Worm (Caenorhabditis elegans) whole organism, young adult: ENCODE measurements around the gene K09G1.2.

ENCODE experiments used
- B0261.1 ChIP-seq: sonication (generic microtip); optimal IDR thresholded peaks from 2 replicates; lab custom pipeline; 2016; ENCODE audit warnings: mild to moderate bottlenecking, missing genetic modification characterization, moderate library complexity, missing compliant biosample characterization
- C06A6.2 ChIP-seq: fragments of 200-800 bp; sonication (Bioruptor generic); conservative IDR thresholded peaks from 2 replicates; pipeline ENCODE4 v1.3.6; 2022; ENCODE audit warnings: missing genetic modification characterization, missing compliant biosample characterization
- D2030.7 ChIP-seq: fragments of 200-800 bp; sonication (Bioruptor generic); IDR thresholded peaks from 2 replicates; pipeline ENCODE4 v1.3.6; 2022; ENCODE audit warnings: missing genetic modification reagents, missing genetic modification characterization, missing compliant biosample characterization
- F23B12.7 ChIP-seq: sonication (generic microtip); optimal IDR thresholded peaks from 2 replicates; lab custom pipeline; 2017; ENCODE audit warnings: missing genetic modification characterization, mild to moderate bottlenecking, missing compliant biosample characterization, antibody characterized with exemption, moderate library complexity; ENCODE audit not compliant: insufficient read depth
- F39B2.1 ChIP-seq: fragments of 200-800 bp; sonication (Bioruptor generic); IDR thresholded peaks from 2 replicates; pipeline ENCODE4 v1.3.6; 2022; ENCODE audit warnings: missing genetic modification reagents, missing genetic modification characterization, missing compliant biosample characterization
- F52B5.7 ChIP-seq: sonication (generic microtip); optimal IDR thresholded peaks from 2 replicates; lab custom pipeline; 2016; ENCODE audit warnings: mild to moderate bottlenecking, missing genetic modification characterization, missing compliant biosample characterization
- F57A8.1 ChIP-seq: fragments of 200-800 bp; sonication (Bioruptor generic); optimal IDR thresholded peaks from 2 replicates; lab custom pipeline; 2018; ENCODE audit warnings: mild to moderate bottlenecking, missing genetic modification characterization, moderate library complexity, missing compliant biosample characterization
- K12H6.12 ChIP-seq: fragments of 200-800 bp; sonication (Bioruptor generic); optimal IDR thresholded peaks from 2 replicates; lab custom pipeline; 2018; ENCODE audit warnings: mild to moderate bottlenecking, missing genetic modification characterization, missing compliant biosample characterization
- T07F8.4 ChIP-seq: sonication (generic microtip); optimal IDR thresholded peaks from 2 replicates; lab custom pipeline; 2016; ENCODE audit warnings: mild to moderate bottlenecking, missing genetic modification characterization, moderate library complexity, missing compliant biosample characterization
- Y53G8AR.9 ChIP-seq: fragments of 200-800 bp; sonication (Bioruptor generic); conservative IDR thresholded peaks from 2 replicates; pipeline ENCODE4 v1.3.6; 2022; ENCODE audit warnings: missing genetic modification reagents, missing genetic modification characterization, missing compliant biosample characterization
- Y79H2A.3 ChIP-seq: fragments of 200-800 bp; sonication (Bioruptor generic); conservative IDR thresholded peaks from 2 replicates; pipeline ENCODE4 v1.3.6; 2022; ENCODE audit warnings: missing genetic modification reagents, missing genetic modification characterization, missing compliant biosample characterization
- Y95B8A.8 ChIP-seq: fragments of 200-800 bp; sonication (Bioruptor generic); IDR thresholded peaks from 2 replicates; pipeline ENCODE4 v1.3.6; 2022; ENCODE audit warnings: missing genetic modification reagents, missing genetic modification characterization, missing compliant biosample characterization
- ama-1 ChIP-seq, 3 experiments: fragments of 150-350 bp in 1 of 3; sonication (generic microtip) in 2 of 3; optimal IDR thresholded peaks; 2 replicates each; lab custom pipeline; 2014 to 2018; ENCODE audit warnings: missing biosample characterization in 2 of 3, missing genetic modification characterization in 2 of 3, missing genetic modification reagents in 2 of 3
- attf-5 ChIP-seq: fragments of 200-800 bp; sonication (Bioruptor generic); optimal IDR thresholded peaks from 2 replicates; lab custom pipeline; 2018; ENCODE audit warnings: mild to moderate bottlenecking, missing genetic modification characterization, missing compliant biosample characterization
- attf-6 ChIP-seq: fragments of 200-800 bp; sonication (Bioruptor generic); IDR thresholded peaks from 2 replicates; pipeline ENCODE4 v1.3.6; 2022; ENCODE audit warnings: missing genetic modification reagents, missing genetic modification characterization, missing compliant biosample characterization
- bed-1 ChIP-seq: fragments of 200-800 bp; sonication (Bioruptor generic); IDR thresholded peaks from 2 replicates; pipeline ENCODE4 v1.3.6; 2022; ENCODE audit warnings: missing genetic modification reagents, missing genetic modification characterization, missing compliant biosample characterization
- ccch-3 ChIP-seq: fragments of 200-800 bp; sonication (Bioruptor generic); optimal IDR thresholded peaks from 2 replicates; lab custom pipeline; 2018; ENCODE audit warnings: mild to moderate bottlenecking, missing genetic modification characterization, missing compliant biosample characterization
- cebp-1 ChIP-seq, 2 experiments: fragments of 200-800 bp in 1 of 2; sonication (Bioruptor generic) in 1 of 2; sonication (generic microtip) in 1 of 2; IDR thresholded peaks in 1 of 2; optimal IDR thresholded peaks in 1 of 2; 2 replicates each; pipeline versions ENCODE4 v1.3.6 to Lab custom; 2017 to 2022; ENCODE audit warnings: missing compliant biosample characterization in 2 of 2, missing genetic modification characterization in 2 of 2, mild to moderate bottlenecking in 1 of 2, missing genetic modification reagents in 1 of 2, moderate library complexity in 1 of 2
- ceh-100 ChIP-seq: fragments of 200-800 bp; sonication (Bioruptor generic); IDR thresholded peaks from 2 replicates; pipeline ENCODE4 v1.3.6; 2022; ENCODE audit warnings: missing genetic modification reagents, missing genetic modification characterization, missing compliant biosample characterization
- ceh-40 ChIP-seq: fragments of 200-800 bp; sonication (Bioruptor generic); IDR thresholded peaks from 2 replicates; pipeline ENCODE4 v1.3.6; 2022; ENCODE audit warnings: missing genetic modification characterization, missing compliant biosample characterization
- ceh-79 ChIP-seq: sonication (generic microtip); optimal IDR thresholded peaks from 2 replicates; lab custom pipeline; 2017; ENCODE audit warnings: mild to moderate bottlenecking, missing genetic modification characterization, missing compliant biosample characterization
- chd-7 ChIP-seq: sonication (generic microtip); optimal IDR thresholded peaks from 2 replicates; lab custom pipeline; 2016; ENCODE audit warnings: mild to moderate bottlenecking, missing genetic modification characterization, moderate library complexity, missing compliant biosample characterization
- die-1 ChIP-seq: sonication (generic microtip); optimal IDR thresholded peaks from 2 replicates; lab custom pipeline; 2016; ENCODE audit warnings: missing genotype, mild to moderate bottlenecking, missing genetic modification characterization, missing compliant biosample characterization
- dox-1 ChIP-seq: fragments of 200-800 bp; sonication (Bioruptor generic); IDR thresholded peaks from 2 replicates; pipeline ENCODE4 v1.3.6; 2022; ENCODE audit warnings: missing genetic modification reagents, missing genetic modification characterization, missing compliant biosample characterization
- dpff-1 ChIP-seq: sonication (generic microtip); optimal IDR thresholded peaks from 2 replicates; lab custom pipeline; 2017; ENCODE audit warnings: mild to moderate bottlenecking, missing genetic modification characterization, missing compliant biosample characterization
- him-1 ChIP-seq: sonication (generic microtip); optimal IDR thresholded peaks from 2 replicates; lab custom pipeline; 2016; ENCODE audit warnings: missing genotype, missing genetic modification reagents, missing genetic modification characterization, missing compliant biosample characterization
- hmg-20 ChIP-seq: fragments of 200-800 bp; sonication (Bioruptor generic); IDR thresholded peaks from 2 replicates; pipeline ENCODE4 v1.3.6; 2022; ENCODE audit warnings: missing genetic modification reagents, missing genetic modification characterization, missing compliant biosample characterization
- hsf-1 ChIP-seq: fragments of 200-800 bp; sonication (Bioruptor generic); IDR thresholded peaks from 2 replicates; pipeline ENCODE4 v1.3.6; 2022; ENCODE audit warnings: missing genetic modification reagents, missing genetic modification characterization, missing compliant biosample characterization
- lin-35 ChIP-seq, 3 experiments: fragments of 150-350 bp in 2 of 3; sonication (generic microtip) in 1 of 3; optimal IDR thresholded peaks; 2 replicates each; lab custom pipeline; 2014 to 2018; ENCODE audit warnings: missing biosample characterization in 3 of 3, missing genetic modification characterization in 3 of 3, missing genetic modification reagents in 3 of 3
- lin-40 ChIP-seq: sonication (generic microtip); optimal IDR thresholded peaks from 2 replicates; lab custom pipeline; 2016; ENCODE audit warnings: missing genetic modification characterization, mild to moderate bottlenecking, missing compliant biosample characterization, missing genotype, missing genetic modification reagents
- lin-54 ChIP-seq: fragments of 200-800 bp; sonication (Bioruptor generic); optimal IDR thresholded peaks from 2 replicates; lab custom pipeline; 2018; ENCODE audit warnings: mild to moderate bottlenecking, missing genetic modification characterization, missing compliant biosample characterization
- madf-10 ChIP-seq: sonication (generic microtip); optimal IDR thresholded peaks from 2 replicates; lab custom pipeline; 2016; ENCODE audit warnings: mild to moderate bottlenecking, missing genetic modification characterization, missing compliant biosample characterization
- madf-8 ChIP-seq: fragments of 200-800 bp; sonication (Bioruptor generic); conservative IDR thresholded peaks from 2 replicates; pipeline ENCODE4 v1.3.6; 2022; ENCODE audit warnings: missing genetic modification reagents, missing genetic modification characterization, missing compliant biosample characterization
- mcd-1 ChIP-seq: fragments of 200-800 bp; sonication (Bioruptor generic); IDR thresholded peaks from 2 replicates; pipeline ENCODE4 v1.3.6; 2022; ENCODE audit warnings: missing genetic modification reagents, missing genetic modification characterization, missing compliant biosample characterization
- mel-28 ChIP-seq: sonication (generic microtip); optimal IDR thresholded peaks from 2 replicates; lab custom pipeline; 2016; ENCODE audit warnings: borderline replicate concordance, mild to moderate bottlenecking, missing genetic modification characterization, missing compliant biosample characterization
- nfya-1 ChIP-seq: sonication (generic microtip); optimal IDR thresholded peaks from 2 replicates; lab custom pipeline; 2017; ENCODE audit warnings: antibody characterized with exemption, missing compliant biosample characterization, missing genetic modification characterization, borderline replicate concordance; ENCODE audit not compliant: insufficient read depth
- nfya-2 ChIP-seq: fragments of 200-800 bp; sonication (Bioruptor generic); IDR thresholded peaks from 2 replicates; pipeline ENCODE4 v1.3.6; 2022; ENCODE audit warnings: missing genetic modification reagents, missing genetic modification characterization, missing compliant biosample characterization
- nhr-179 ChIP-seq: sonication (generic microtip); optimal IDR thresholded peaks from 2 replicates; lab custom pipeline; 2016; ENCODE audit warnings: mild to moderate bottlenecking, missing genetic modification characterization, missing compliant biosample characterization
- nhr-27 ChIP-seq: fragments of 200-800 bp; sonication (Bioruptor generic); optimal IDR thresholded peaks from 2 replicates; lab custom pipeline; 2018; ENCODE audit warnings: mild to moderate bottlenecking, missing genetic modification characterization, moderate library complexity, missing compliant biosample characterization
- pha-4 ChIP-seq: fragments of 150-350 bp; sonication (generic microtip); optimal IDR thresholded peaks from 2 replicates; lab custom pipeline; 2014; ENCODE audit warnings: missing biosample characterization, missing genetic modification reagents, missing genetic modification characterization
- rpc-1 ChIP-seq, 2 experiments: fragments of 150-350 bp in 1 of 2; sonication (generic microtip) in 1 of 2; optimal IDR thresholded peaks; 2 replicates each; lab custom pipeline; 2014 to 2018; ENCODE audit warnings: missing biosample characterization in 1 of 2, missing genetic modification characterization in 1 of 2, missing genetic modification reagents in 1 of 2, missing genotype in 1 of 2
- snpc-3.4 ChIP-seq: sonication (generic microtip); optimal IDR thresholded peaks from 2 replicates; lab custom pipeline; 2017; ENCODE audit warnings: missing genetic modification characterization, mild to moderate bottlenecking, missing compliant biosample characterization, antibody characterized with exemption, moderate library complexity, missing genotype, missing genetic modification reagents
- tlf-1 ChIP-seq: fragments of 200-800 bp; sonication (Bioruptor generic); optimal IDR thresholded peaks from 2 replicates; lab custom pipeline; 2018; ENCODE audit warnings: mild to moderate bottlenecking, missing genetic modification characterization, missing compliant biosample characterization
- zfh-2 ChIP-seq: fragments of 200-800 bp; sonication (Bioruptor generic); conservative IDR thresholded peaks from 2 replicates; pipeline ENCODE4 v1.3.6; 2022; ENCODE audit warnings: missing genetic modification reagents, missing genetic modification characterization, missing compliant biosample characterization
- ztf-28 ChIP-seq: fragments of 200-800 bp; sonication (Bioruptor generic); IDR thresholded peaks from 2 replicates; pipeline ENCODE4 v1.3.6; 2022; ENCODE audit warnings: missing genetic modification reagents, missing genetic modification characterization, missing compliant biosample characterization
- ztf-6 ChIP-seq: fragments of 200-800 bp; sonication (Bioruptor generic); IDR thresholded peaks from 2 replicates; pipeline ENCODE4 v1.3.6; 2022; ENCODE audit warnings: missing genetic modification reagents, missing genetic modification characterization, missing compliant biosample characterization

The K09G1.2 gene

DNA sequence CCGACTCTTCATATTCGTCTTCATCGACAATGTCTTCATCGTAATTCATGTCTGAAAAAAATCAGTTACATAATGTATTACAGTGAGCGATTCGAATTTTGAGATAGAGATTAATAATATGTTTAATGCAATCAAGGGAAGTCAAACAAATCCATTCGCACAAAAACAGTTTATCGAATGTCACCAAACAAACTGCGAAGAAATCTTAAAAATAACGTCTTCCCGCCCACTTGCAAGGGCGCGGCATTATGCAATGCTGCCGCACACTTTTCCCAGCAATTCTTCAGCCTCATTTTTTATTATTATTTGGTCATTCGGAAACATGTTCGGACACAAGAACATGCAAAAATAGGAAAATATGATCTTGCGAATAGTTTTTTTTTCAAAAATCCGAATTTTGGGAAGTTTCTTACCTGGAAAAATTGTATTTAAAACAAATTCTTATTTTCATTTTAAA is 46.2 kb upstream of the K09G1.2 start, which contains the start of gene mdf-1 (continued):
- TF ChIP-seq lin-54 (peak; percentile 74), Y53G8AR.9 (GFP tag; lab: Robert Waterston, UW) (no peak), hsf-1 (no peak), attf-6 (GFP tag; lab: Robert Waterston, UW) (no peak), B0261.1 (tag; lab: Kevin White, UChicago) (no peak), chd-7 (peak; percentile 21), C06A6.2 (GFP tag; lab: Robert Waterston, UW) (peak; percentile 63), F39B2.1 (GFP tag; lab: Robert Waterston, UW) (no peak), die-1 (tag; lab: Kevin White, UChicago) (no peak), F57A8.1 (no peak), ceh-100 (GFP tag; lab: Robert Waterston, UW) (0 out of 2 replicates have a peak, but pooled peaks have one; percentile 17), rpc-1 (optimal IDR thresholded peaks at IDR 0.05; lab: Kevin White, UChicago) (no peak), rpc-1 (tag; optimal IDR thresholded peaks at IDR 0.05; lab: Kevin White, UChicago) (no peak), F52B5.7 (tag; lab: Kevin White, UChicago) (no peak), ztf-6 (GFP tag; lab: Robert Waterston, UW) (no peak), madf-10 (tag; lab: Kevin White, UChicago) (peak; percentile 26), ama-1 (optimal IDR thresholded peaks at IDR 0.05; lab: Kevin White, UChicago) (peak; percentile 20), ama-1 (GFP tag; optimal IDR thresholded peaks at IDR 0.05; lab: Kevin White, UChicago) (no peak), dpff-1 (tag; lab: Kevin White, UChicago) (no peak), mel-28 (tag; lab: Kevin White, UChicago) (no peak), Y95B8A.8 (GFP tag; lab: Robert Waterston, UW) (no peak), lin-35 (GFP tag; optimal IDR thresholded peaks at IDR 0.05; lab: Kevin White, UChicago) (peak in 1 of 3 experiments; percentile 69), pha-4 (no peak), him-1 (tag; lab: Kevin White, UChicago) (no peak), lin-40 (tag; lab: Kevin White, UChicago) (peak; percentile 23), F23B12.7 (tag; lab: Kevin White, UChicago) (peak; percentile 24), ccch-3 (GFP tag; lab: Kevin White, UChicago) (no peak)

DNA sequence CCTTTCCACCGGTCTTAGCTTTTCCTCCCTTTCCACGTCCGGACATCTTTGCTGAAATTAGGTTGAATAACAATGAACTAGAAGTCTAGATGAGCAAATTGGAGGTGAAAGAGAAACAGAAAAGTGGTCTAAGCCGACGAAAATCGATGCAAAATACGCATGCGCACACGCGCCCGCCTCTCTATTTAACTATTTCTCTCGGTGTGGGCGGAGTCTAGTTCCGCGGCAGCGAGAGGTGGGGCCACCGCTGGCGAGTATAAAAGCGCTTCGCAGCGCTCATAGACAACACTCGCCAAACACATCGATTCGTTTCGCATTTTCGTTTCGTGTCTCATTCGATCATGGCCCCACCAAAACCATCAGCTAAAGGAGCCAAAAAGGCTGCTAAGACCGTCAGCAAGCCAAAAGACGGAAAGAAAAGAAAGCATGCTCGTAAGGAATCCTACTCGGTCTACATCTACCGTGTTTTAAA is 45.1 kb upstream of the K09G1.2 start, which contains the start of the genes his-35 and his-41:
Gene his-35, minus strand, starts transcription at position 51 of the 472 bp plus-strand sequence.
Gene his-41, plus strand, starts transcription at position 299 of the 472 bp plus-strand sequence.
- TF ChIP-seq ceh-79 (tag; lab: Kevin White, UChicago) (no peak), D2030.7 (GFP tag; lab: Robert Waterston, UW) (no peak), nfya-1 (no peak), zfh-2 (peak; percentile 75), madf-8 (no peak), nfya-2 (GFP tag; lab: Robert Waterston, UW) (no peak), tlf-1 (GFP tag; lab: Kevin White, UChicago) (no peak), rpc-1 (optimal IDR thresholded peaks at IDR 0.05; lab: Kevin White, UChicago) (no peak), rpc-1 (tag; optimal IDR thresholded peaks at IDR 0.05; lab: Kevin White, UChicago) (no peak), ztf-28 (no peak), nhr-27 (no peak), Y79H2A.3 (GFP tag; lab: Robert Waterston, UW) (no peak), T07F8.4 (no peak), hmg-20 (no peak), K12H6.12 (tag; lab: Kevin White, UChicago) (peak; percentile 66), dox-1 (GFP tag; lab: Robert Waterston, UW) (peak; percentile 61), lin-54 (no peak), attf-5 (GFP tag; lab: Kevin White, UChicago) (peak; percentile 50), ceh-40 (no peak), bed-1 (no peak), nhr-179 (tag; lab: Kevin White, UChicago) (no peak), F23B12.7 (tag; lab: Kevin White, UChicago) (no peak), snpc-3.4 (no peak), mcd-1 (GFP tag; lab: Robert Waterston, UW) (peak; percentile 66), cebp-1 (GFP tag; IDR thresholded peaks at IDR 0.05; lab: Robert Waterston, UW) (no peak), cebp-1 (tag; optimal IDR thresholded peaks at IDR 0.05; lab: Kevin White, UChicago) (peak; percentile 54)
